Worm (Caenorhabditis elegans): ENCODE results near the gene try-14.

DNA sequence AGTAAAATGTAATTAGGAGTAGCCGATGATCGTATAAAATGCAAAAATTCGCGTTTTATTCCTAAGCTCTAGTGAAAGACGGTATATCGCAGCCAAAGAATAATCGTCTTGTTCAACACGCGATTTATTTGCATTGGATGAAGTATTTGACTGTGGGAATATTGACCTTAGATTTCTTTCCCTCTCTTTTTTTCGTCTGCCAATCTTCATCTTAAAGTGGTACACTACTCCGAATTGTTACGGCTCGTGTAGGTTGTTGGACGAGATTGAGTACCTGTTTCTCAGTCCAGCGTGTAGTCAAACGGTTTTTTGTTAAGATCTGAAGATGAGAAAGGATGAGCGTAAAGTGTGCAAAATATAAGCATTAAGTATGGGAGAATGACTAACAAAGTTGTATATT, 11.1 kb upstream of the try-14 start, which contains the start of gene lgc-11:
- TF ChIP-seq ama-1 (optimal IDR thresholded peaks at IDR 0.05) (no peak), snpc-4 (tag; optimal IDR thresholded peaks at IDR 0.05) (no peak)
